Fruit fly (Drosophila melanogaster) whole organism, adult: ENCODE data around the gene CG44303.

Source experiments
- CG11617 ChIP-seq: fragments of 200-800 bp; sonication (Bioruptor generic); optimal IDR thresholded peaks from 2 replicates; lab custom pipeline; 2017; ENCODE audit warnings: mild to moderate bottlenecking, missing biosample characterization, missing genetic modification reagents, missing genetic modification characterization
- CG12768 ChIP-seq: fragments of 200-800 bp; sonication (Bioruptor generic); optimal IDR thresholded peaks from 2 replicates; lab custom pipeline; 2017; ENCODE audit warnings: missing biosample characterization, missing genetic modification characterization, mild to moderate bottlenecking, moderate library complexity, missing genetic modification reagents
- CG14711 ChIP-seq: fragments of 200-800 bp; sonication (Bioruptor generic); optimal IDR thresholded peaks from 2 replicates; lab custom pipeline; 2018; ENCODE audit warnings: missing biosample characterization, mild to moderate bottlenecking, missing genetic modification characterization, moderate library complexity
- CG1620 ChIP-seq: fragments of 200-800 bp; sonication (Bioruptor generic); optimal IDR thresholded peaks from 2 replicates; lab custom pipeline; 2016; ENCODE audit warnings: missing biosample characterization, missing genetic modification characterization
- CG33017 ChIP-seq: fragments of 200-800 bp; sonication (Bioruptor generic); optimal IDR thresholded peaks from 2 replicates; lab custom pipeline; 2018; ENCODE audit warnings: missing biosample characterization, mild to moderate bottlenecking, missing genetic modification characterization, moderate library complexity
- CG5204 ChIP-seq: fragments of 200-800 bp; sonication (Bioruptor generic); optimal IDR thresholded peaks from 2 replicates; lab custom pipeline; 2016; ENCODE audit warnings: missing biosample characterization, missing genetic modification characterization
- CG7045 ChIP-seq: fragments of 200-800 bp; sonication (Bioruptor generic); optimal IDR thresholded peaks from 2 replicates; lab custom pipeline; 2017; ENCODE audit warnings: missing biosample characterization, mild to moderate bottlenecking, missing genetic modification characterization
- CG7101 ChIP-seq: fragments of 200-800 bp; sonication (Bioruptor generic); optimal IDR thresholded peaks from 2 replicates; lab custom pipeline; 2018; ENCODE audit warnings: missing biosample characterization, mild to moderate bottlenecking, missing genetic modification characterization, moderate library complexity
- Clk ChIP-seq: fragments of 200-800 bp; sonication (Bioruptor generic); optimal IDR thresholded peaks from 2 replicates; lab custom pipeline; 2017; ENCODE audit warnings: missing biosample characterization, missing genetic modification characterization
- Crg-1 ChIP-seq: fragments of 200-800 bp; sonication (Bioruptor generic); optimal IDR thresholded peaks from 2 replicates; lab custom pipeline; 2016; ENCODE audit warnings: missing biosample characterization, missing genetic modification characterization
- Hr96 ChIP-seq: fragments of 200-800 bp; sonication (Bioruptor generic); optimal IDR thresholded peaks from 2 replicates; lab custom pipeline; 2016; ENCODE audit warnings: missing biosample characterization, missing genetic modification characterization
- Mnt ChIP-seq: fragments of 200-800 bp; sonication (Bioruptor generic); optimal IDR thresholded peaks from 2 replicates; lab custom pipeline; 2016; ENCODE audit warnings: missing biosample characterization, mild to moderate bottlenecking, missing genetic modification characterization
- bab1 ChIP-seq: fragments of 200-800 bp; sonication (Bioruptor generic); optimal IDR thresholded peaks from 3 replicates; lab custom pipeline; 2019; ENCODE audit warnings: missing biosample characterization, mild to moderate bottlenecking, missing genetic modification characterization, moderate library complexity
- cic ChIP-seq: fragments of 200-800 bp; sonication (Bioruptor generic); optimal IDR thresholded peaks from 2 replicates; lab custom pipeline; 2017; ENCODE audit warnings: missing biosample characterization, mild to moderate bottlenecking, missing genetic modification characterization, moderate library complexity
- cnc ChIP-seq, 2 experiments: fragments of >200 bp; optimal IDR thresholded peaks; 2 replicates each; lab custom pipeline; 2017
- kay ChIP-seq: fragments of 200-800 bp; sonication (Bioruptor generic); peaks from one replicate; lab custom pipeline; 2016; ENCODE audit warnings: missing biosample characterization, missing genetic modification characterization, borderline replicate concordance
- ovo ChIP-seq: fragments of 200-800 bp; sonication (Bioruptor generic); optimal IDR thresholded peaks from 2 replicates; lab custom pipeline; 2016; ENCODE audit warnings: missing biosample characterization, missing genetic modification characterization
- pad ChIP-seq: fragments of 200-800 bp; sonication (Bioruptor generic); optimal IDR thresholded peaks from 3 replicates; lab custom pipeline; 2017; ENCODE audit warnings: missing biosample characterization, missing genetic modification characterization, mild to moderate bottlenecking, moderate library complexity, missing genetic modification reagents
- tj ChIP-seq: fragments of 200-800 bp; sonication (Bioruptor generic); optimal IDR thresholded peaks from 3 replicates; lab custom pipeline; 2017; ENCODE audit warnings: missing biosample characterization, mild to moderate bottlenecking, missing genetic modification characterization, moderate library complexity
- toe ChIP-seq: fragments of 200-800 bp; sonication (Bioruptor generic); optimal IDR thresholded peaks from 2 replicates; lab custom pipeline; 2016; ENCODE audit warnings: missing biosample characterization, missing genetic modification characterization

CG44303 gene

dm6 chrX:6661392-6661837, 25.8 kb downstream of the CG44303 start, which contains the start of the genes CG3224 and Ctr1A:
CG3224 (minus strand) TSS chrX:6661462.
Ctr1A (plus strand) TSS chrX:6661647.
- TF ChIP-seq tj (GFP tag; lab: Kevin White, UChicago): no peak
- TF ChIP-seq CG1620 (GFP tag; lab: Kevin White, UChicago): no peak
- no peak for TF ChIP-seq Crg-1
- peak; percentile 34 for TF ChIP-seq bab1 (GFP tag; lab: Kevin White, UChicago)
- no peak for TF ChIP-seq CG7045 (GFP tag; lab: Kevin White, UChicago)
- no peak for TF ChIP-seq pad (GFP tag; lab: Kevin White, UChicago)
- no peak for TF ChIP-seq toe (GFP tag; lab: Kevin White, UChicago)
- no peak for TF ChIP-seq Clk (GFP tag; lab: Kevin White, UChicago)
- TF ChIP-seq CG12768: no peak
- TF ChIP-seq kay (GFP tag; lab: Kevin White, UChicago): peak; percentile 69
- peak; percentile 16 for TF ChIP-seq CG7101 (tag; lab: Kevin White, UChicago)
- no peak for TF ChIP-seq CG33017 (tag; lab: Kevin White, UChicago)
- TF ChIP-seq CG14711 (tag; lab: Kevin White, UChicago): peak; percentile 27
- peak; percentile 63 for TF ChIP-seq Mnt (GFP tag; lab: Kevin White, UChicago)
- TF ChIP-seq cnc (optimal IDR thresholded peaks at IDR 0.05; lab: Kevin White, UChicago): no peak
- TF ChIP-seq CG5204: no peak
- TF ChIP-seq ovo: no peak
- TF ChIP-seq Hr96 (GFP tag; lab: Kevin White, UChicago): no peak
- no peak for TF ChIP-seq cic (GFP tag; lab: Kevin White, UChicago)
- peak; percentile 22 for TF ChIP-seq CG11617

- TF ChIP-seq tj (GFP tag; lab: Kevin White, UChicago) (no peak), cnc (optimal IDR thresholded peaks at IDR 0.05; lab: Kevin White, UChicago) (no peak), CG1620 (GFP tag; lab: Kevin White, UChicago) (no peak), cic (GFP tag; lab: Kevin White, UChicago) (no peak), CG11617 (no peak), CG14711 (tag; lab: Kevin White, UChicago) (no peak)
Measured at dm6 chrX:6659919-6660318, 27.3 kb downstream of the CG44303 start.

- TF ChIP-seq tj (GFP tag; lab: Kevin White, UChicago) (peak; percentile 92), Mnt (GFP tag; lab: Kevin White, UChicago) (peak; percentile 16), CG11617 (peak; percentile 28), Clk (GFP tag; lab: Kevin White, UChicago) (no peak), CG14711 (tag; lab: Kevin White, UChicago) (peak; percentile 59), cnc (optimal IDR thresholded peaks at IDR 0.05; lab: Kevin White, UChicago) (peak in 1 of 2 experiments; percentile 28), CG5204 (peak; percentile 23), bab1 (GFP tag; lab: Kevin White, UChicago) (peak; percentile 73), ovo (no peak), pad (GFP tag; lab: Kevin White, UChicago) (peak; percentile 36), CG33017 (tag; lab: Kevin White, UChicago) (peak; percentile 71), cic (GFP tag; lab: Kevin White, UChicago) (no peak), kay (GFP tag; lab: Kevin White, UChicago) (peak; percentile 74), CG7101 (tag; lab: Kevin White, UChicago) (peak; percentile 69), CG1620 (GFP tag; lab: Kevin White, UChicago) (no peak), Crg-1 (no peak), CG12768 (peak; percentile 24), CG7045 (GFP tag; lab: Kevin White, UChicago) (peak; percentile 14)
Measured at dm6 chrX:6656626-6657558, 30.3 kb downstream of the CG44303 start.

- no peak for TF ChIP-seq cnc (optimal IDR thresholded peaks at IDR 0.05; lab: Kevin White, UChicago)
- peak; percentile 87 for TF ChIP-seq Hr96 (GFP tag; lab: Kevin White, UChicago)
- TF ChIP-seq CG1620 (GFP tag; lab: Kevin White, UChicago): peak; percentile 74
- peak; percentile 93 for TF ChIP-seq CG7101 (tag; lab: Kevin White, UChicago)
- no peak for TF ChIP-seq kay (GFP tag; lab: Kevin White, UChicago)
- peak; percentile 74 for TF ChIP-seq toe (GFP tag; lab: Kevin White, UChicago)
- peak; percentile 69 for TF ChIP-seq tj (GFP tag; lab: Kevin White, UChicago)
- TF ChIP-seq pad (GFP tag; lab: Kevin White, UChicago): peak; percentile 81
- peak; percentile 84 for TF ChIP-seq CG33017 (tag; lab: Kevin White, UChicago)
- TF ChIP-seq bab1 (GFP tag; lab: Kevin White, UChicago): peak; percentile 88
- peak; percentile 85 for TF ChIP-seq Crg-1
- TF ChIP-seq CG7045 (GFP tag; lab: Kevin White, UChicago): peak; percentile 87
- TF ChIP-seq CG12768: peak; percentile 89
- peak; percentile 62 for TF ChIP-seq Clk (GFP tag; lab: Kevin White, UChicago)
- TF ChIP-seq cic (GFP tag; lab: Kevin White, UChicago): peak; percentile 79
- peak; percentile 98 for TF ChIP-seq ovo
- peak; percentile 83 for TF ChIP-seq CG14711 (tag; lab: Kevin White, UChicago)
- TF ChIP-seq Mnt (GFP tag; lab: Kevin White, UChicago): peak; percentile 89
- TF ChIP-seq CG11617: peak; percentile 96
- peak; percentile 86 for TF ChIP-seq CG5204
Measured at dm6 chrX:6656023-6656594, 31.1 kb downstream of the CG44303 start.
